Worm (Caenorhabditis elegans) whole organism, L1 larva: Measurements from ENCODE around the gene C25D7.9.
A peak's percentile ranks its signal among the peaks of the same experiment; 100 is the strongest.

Experiments
- C04F5.9 ChIP-seq: sonication (generic microtip); optimal IDR thresholded peaks from 2 replicates; lab custom pipeline; 2016; ENCODE audit warnings: missing genetic modification characterization, missing compliant biosample characterization
- blmp-1 ChIP-seq: fragments of 150-350 bp; optimal IDR thresholded peaks from 2 replicates; lab custom pipeline; 2014; ENCODE audit warnings: missing biosample characterization, missing genetic modification characterization
- ceh-88 ChIP-seq: fragments of 200-800 bp; sonication (Bioruptor generic); IDR thresholded peaks from 2 replicates; pipeline ENCODE4 v1.3.6; 2022; ENCODE audit warnings: missing genetic modification characterization, missing compliant biosample characterization
- efl-1 ChIP-seq, 4 experiments: fragments of 150-350 bp; optimal IDR thresholded peaks in 3 of 4; peaks in 1 of 4; 1 replicate in 1 of 4; 2 replicates in 3 of 4; lab custom pipeline; 2014; ENCODE audit warnings: missing biosample characterization in 2 of 4, missing genetic modification characterization in 2 of 4, missing genetic modification reagents in 2 of 4
- efl-3 ChIP-seq: fragments of 200-800 bp; sonication (Bioruptor generic); optimal IDR thresholded peaks from 2 replicates; lab custom pipeline; 2018; ENCODE audit warnings: mild to moderate bottlenecking, missing genetic modification characterization, missing compliant biosample characterization
- egl-13 ChIP-seq: sonication (generic microtip); optimal IDR thresholded peaks from 2 replicates; lab custom pipeline; 2016; ENCODE audit warnings: missing genotype, missing genetic modification reagents, missing genetic modification characterization, missing compliant biosample characterization
- egl-27 ChIP-seq, 2 experiments: fragments of 150-350 bp in 1 of 2; sonication (generic microtip); optimal IDR thresholded peaks; 3 replicates each; lab custom pipeline; 2017 to 2018; ENCODE audit warnings: missing biosample characterization in 2 of 2, missing genetic modification characterization in 2 of 2, missing genetic modification reagents in 2 of 2
- elt-2 ChIP-seq: sonication (generic microtip); optimal IDR thresholded peaks from 2 replicates; lab custom pipeline; 2016; ENCODE audit warnings: missing genetic modification characterization, mild to moderate bottlenecking, inconsistent platforms, missing compliant biosample characterization, missing genetic modification reagents
- elt-3 ChIP-seq, 6 experiments: fragments of 150-350 bp in 1 of 6; sonication (generic microtip); optimal IDR thresholded peaks; 2 replicates each; lab custom pipeline; 2017 to 2018; ENCODE audit warnings: missing biosample characterization in 6 of 6, missing genetic modification characterization in 6 of 6, inconsistent platforms in 1 of 6
- ets-5 ChIP-seq: fragments of 200-800 bp; sonication (Bioruptor generic); IDR thresholded peaks from 2 replicates; pipeline ENCODE4 v1.3.6; 2022; ENCODE audit warnings: missing genetic modification characterization, missing compliant biosample characterization
- fos-1 ChIP-seq: fragments of 150-350 bp; optimal IDR thresholded peaks from 2 replicates; lab custom pipeline; 2014; ENCODE audit warnings: missing biosample characterization, missing genetic modification characterization
- grh-1 ChIP-seq: fragments of 200-800 bp; sonication (Bioruptor generic); IDR thresholded peaks from 2 replicates; pipeline ENCODE4 v1.3.6; 2022; ENCODE audit warnings: missing genetic modification reagents, missing genetic modification characterization, missing compliant biosample characterization
- hlh-17 ChIP-seq: fragments of 200-800 bp; sonication (Bioruptor generic); optimal IDR thresholded peaks from 2 replicates; lab custom pipeline; 2018; ENCODE audit warnings: missing genetic modification characterization, mild to moderate bottlenecking, missing compliant biosample characterization, moderate library complexity, borderline replicate concordance
- hpl-2 ChIP-seq: fragments of 150-350 bp; optimal IDR thresholded peaks from 2 replicates; lab custom pipeline; 2014; ENCODE audit warnings: missing biosample characterization, missing genetic modification reagents, missing genetic modification characterization
- irx-1 ChIP-seq: sonication (generic microtip); optimal IDR thresholded peaks from 2 replicates; lab custom pipeline; 2016; ENCODE audit warnings: missing genetic modification characterization, missing compliant biosample characterization
- jun-1 ChIP-seq: fragments of 150-350 bp; optimal IDR thresholded peaks from 2 replicates; lab custom pipeline; 2014; ENCODE audit warnings: missing biosample characterization, missing genetic modification reagents, missing genetic modification characterization
- lin-14 ChIP-seq: fragments of 200-800 bp; sonication (Bioruptor generic); optimal IDR thresholded peaks from 2 replicates; lab custom pipeline; 2018; ENCODE audit warnings: mild to moderate bottlenecking, missing genetic modification characterization, moderate library complexity, missing compliant biosample characterization
- lin-35 ChIP-seq, 2 experiments: fragments of 150-350 bp; optimal IDR thresholded peaks; 2 replicates each; lab custom pipeline; 2014; ENCODE audit warnings: missing biosample characterization in 2 of 2, missing genetic modification characterization in 2 of 2, missing genetic modification reagents in 2 of 2
- lir-3 ChIP-seq: sonication (generic microtip); optimal IDR thresholded peaks from 2 replicates; lab custom pipeline; 2016; ENCODE audit warnings: mild to moderate bottlenecking, missing genetic modification characterization, moderate library complexity, missing compliant biosample characterization; ENCODE audit not compliant: poor library complexity
- mdl-1 ChIP-seq, 2 experiments: fragments of 150-350 bp; optimal IDR thresholded peaks; 2 replicates each; lab custom pipeline; 2014 to 2017; ENCODE audit warnings: missing biosample characterization in 2 of 2, missing genetic modification characterization in 2 of 2, inconsistent platforms in 1 of 2
- mep-1 ChIP-seq: fragments of 150-350 bp; optimal IDR thresholded peaks from 2 replicates; lab custom pipeline; 2014; ENCODE audit warnings: missing biosample characterization, missing genetic modification characterization
- nhr-11 ChIP-seq: fragments of 150-350 bp; optimal IDR thresholded peaks from 2 replicates; lab custom pipeline; 2014; ENCODE audit warnings: missing biosample characterization, missing genetic modification characterization
- nhr-12 ChIP-seq: sonication (generic microtip); optimal IDR thresholded peaks from 2 replicates; lab custom pipeline; 2017; ENCODE audit warnings: missing biosample characterization, missing genetic modification characterization
- nhr-71 ChIP-seq: sonication (generic microtip); optimal IDR thresholded peaks from 2 replicates; lab custom pipeline; 2016; ENCODE audit warnings: mild to moderate bottlenecking, missing genetic modification characterization, moderate library complexity, missing compliant biosample characterization
- nhr-76 ChIP-seq: sonication (generic microtip); optimal IDR thresholded peaks from 2 replicates; lab custom pipeline; 2017; ENCODE audit warnings: missing biosample characterization, missing genetic modification characterization
- nhr-77 ChIP-seq: fragments of 150-350 bp; optimal IDR thresholded peaks from 2 replicates; lab custom pipeline; 2014; ENCODE audit warnings: missing biosample characterization, missing genetic modification characterization
- nhr-85 ChIP-seq: sonication (generic microtip); peaks from one replicate; lab custom pipeline; 2016; ENCODE audit warnings: missing genetic modification characterization, inconsistent platforms, missing compliant biosample characterization
- pag-3 ChIP-seq: sonication (generic microtip); optimal IDR thresholded peaks from 2 replicates; lab custom pipeline; 2017; ENCODE audit warnings: missing genetic modification characterization, mild to moderate bottlenecking, missing compliant biosample characterization, antibody characterized with exemption, borderline replicate concordance; ENCODE audit not compliant: insufficient read depth
- snu-23 ChIP-seq: sonication (generic microtip); optimal IDR thresholded peaks from 2 replicates; lab custom pipeline; 2016; ENCODE audit warnings: missing genetic modification characterization, missing compliant biosample characterization
- sox-4 ChIP-seq: sonication (generic microtip); optimal IDR thresholded peaks from 2 replicates; lab custom pipeline; 2016; ENCODE audit warnings: missing genetic modification characterization, missing compliant biosample characterization
- sup-37 ChIP-seq: fragments of 200-800 bp; sonication (Bioruptor generic); optimal IDR thresholded peaks from 2 replicates; lab custom pipeline; 2018; ENCODE audit warnings: mild to moderate bottlenecking, missing genetic modification characterization, missing compliant biosample characterization
- swsn-7 ChIP-seq: sonication (generic microtip); optimal IDR thresholded peaks from 2 replicates; lab custom pipeline; 2016; ENCODE audit warnings: missing genetic modification characterization, missing compliant biosample characterization
- tbx-2 ChIP-seq: sonication (generic microtip); optimal IDR thresholded peaks from 2 replicates; lab custom pipeline; 2016; ENCODE audit warnings: missing genetic modification characterization, missing compliant biosample characterization
- unc-86 ChIP-seq: sonication (generic microtip); optimal IDR thresholded peaks from 2 replicates; lab custom pipeline; 2016; ENCODE audit warnings: missing genetic modification characterization, missing compliant biosample characterization
- unc-98 ChIP-seq: fragments of 200-800 bp; sonication (Bioruptor generic); IDR thresholded peaks from 2 replicates; pipeline ENCODE4 v1.3.6; 2022; ENCODE audit warnings: missing genetic modification characterization, missing compliant biosample characterization
- xbp-1 ChIP-seq: sonication (generic microtip); optimal IDR thresholded peaks from 2 replicates; lab custom pipeline; 2016; ENCODE audit warnings: missing genetic modification characterization, missing compliant biosample characterization
- zag-1 ChIP-seq: fragments of 150-350 bp; optimal IDR thresholded peaks from 2 replicates; lab custom pipeline; 2014; ENCODE audit warnings: missing biosample characterization, missing genetic modification characterization
- zip-4 ChIP-seq: fragments of 200-800 bp; sonication (Bioruptor generic); optimal IDR thresholded peaks from 2 replicates; lab custom pipeline; 2018; ENCODE audit warnings: mild to moderate bottlenecking, missing genetic modification characterization, moderate library complexity, missing compliant biosample characterization
- ztf-11 ChIP-seq, 2 experiments: sonication (generic microtip); optimal IDR thresholded peaks; 2 replicates each; lab custom pipeline; 2016 to 2017; ENCODE audit warnings: missing genetic modification characterization in 2 of 2, missing biosample characterization in 1 of 2, missing compliant biosample characterization in 1 of 2

C25D7.9 gene

ce11 chrV:15085335-15085800 lies 20.4 kb downstream of the C25D7.9 start, which contains the start of the genes ahsa-1 and C01G10.7 (continued):
- TF ChIP-seq irx-1 (tag; lab: Kevin White, UChicago) = peak; percentile 92
- TF ChIP-seq lir-3 (tag; lab: Kevin White, UChicago) = peak; percentile 97
- TF ChIP-seq efl-1 (optimal IDR thresholded peaks at IDR 0.05; lab: Kevin White, UChicago) = peak; percentile 84 to 85
- TF ChIP-seq efl-1 (GFP tag; optimal IDR thresholded peaks at IDR 0.05 in 1 of 2; lab: Kevin White, UChicago) = peak; percentile 83 to 97
- TF ChIP-seq mep-1 = peak; percentile 96
- no peak for TF ChIP-seq nhr-12 (tag; lab: Kevin White, UChicago)
- TF ChIP-seq unc-86 (tag; lab: Kevin White, UChicago) = peak; percentile 85
- peak; percentile 69 for TF ChIP-seq elt-2 (tag; lab: Kevin White, UChicago)
- TF ChIP-seq hlh-17 = no peak
- no peak for TF ChIP-seq sup-37
- peak in 4 of 6 experiments; percentile 67 to 90 (median 83) for TF ChIP-seq elt-3 (tag; optimal IDR thresholded peaks at IDR 0.05; lab: Kevin White, UChicago)
- TF ChIP-seq ceh-88 (GFP tag; lab: Robert Waterston, UW) = peak; percentile 53; the same call in 1 of the 2 replicates
- TF ChIP-seq xbp-1 (tag; lab: Kevin White, UChicago) = peak; percentile 87
- peak; percentile 54 for TF ChIP-seq zag-1
- TF ChIP-seq pag-3 (tag; lab: Kevin White, UChicago) = no peak
- no peak for TF ChIP-seq nhr-76 (tag; lab: Kevin White, UChicago)
- peak; percentile 95 for TF ChIP-seq snu-23 (GFP tag; lab: Kevin White, UChicago)
- TF ChIP-seq zip-4 (GFP tag; lab: Kevin White, UChicago) = peak; percentile 33
- peak; percentile 85 to 86 for TF ChIP-seq lin-35 (GFP tag; optimal IDR thresholded peaks at IDR 0.05; lab: Kevin White, UChicago)
- TF ChIP-seq swsn-7 = peak; percentile 90
- peak in 1 of 2 experiments; percentile 94 for TF ChIP-seq ztf-11 (tag; optimal IDR thresholded peaks at IDR 0.05; lab: Kevin White, UChicago)
- peak; percentile 60 for TF ChIP-seq fos-1 (tag; lab: Kevin White, UChicago)
- peak; percentile 74 for TF ChIP-seq grh-1
- TF ChIP-seq hpl-2 (GFP tag; lab: Kevin White, UChicago) = peak; percentile 60
- no peak for TF ChIP-seq efl-3 (GFP tag; lab: Kevin White, UChicago)
- TF ChIP-seq unc-98 (GFP tag; lab: Robert Waterston, UW) = peak; percentile 87
- TF ChIP-seq egl-13 (tag; lab: Kevin White, UChicago) = no peak
- TF ChIP-seq nhr-71 (tag; lab: Kevin White, UChicago) = peak; percentile 96
- peak in 1 of 2 experiments; percentile 66 for TF ChIP-seq mdl-1 (tag; optimal IDR thresholded peaks at IDR 0.05; lab: Kevin White, UChicago)
- no peak for TF ChIP-seq ets-5 (GFP tag; lab: Robert Waterston, UW)
- no peak for TF ChIP-seq nhr-11

DNA sequence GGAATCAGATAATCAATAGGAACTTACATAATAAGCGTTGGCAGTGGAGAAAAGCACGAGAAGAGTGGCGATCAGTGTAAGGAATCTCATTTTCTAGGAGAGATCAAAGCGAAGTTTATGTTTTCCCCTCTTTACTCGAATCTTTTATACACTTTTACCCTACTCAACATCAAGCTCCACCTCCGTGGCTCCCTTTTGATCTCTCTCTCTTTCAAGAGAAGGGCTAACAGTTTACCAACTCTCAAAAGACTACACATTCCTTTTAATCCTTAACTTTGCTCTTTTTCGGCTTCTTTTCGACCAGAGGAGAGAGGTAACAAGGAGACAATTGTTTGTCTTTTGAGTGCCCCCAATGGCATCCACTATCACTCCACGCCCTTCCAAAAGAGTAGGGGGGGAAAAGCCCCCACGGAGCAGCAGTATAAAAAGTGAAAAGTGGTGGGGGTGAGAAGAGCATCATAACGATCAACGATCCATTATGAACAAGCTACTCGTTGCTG lies 22.3 kb downstream of the C25D7.9 start, which contains the start of the genes C01G10.15 and C01G10.6:
C01G10.15 (minus strand) TSS at position 101 of the 500 bp plus-strand sequence.
C01G10.6 (plus strand) TSS at position 450 of the 500 bp plus-strand sequence.
- no peak for TF ChIP-seq sox-4 (tag; lab: Kevin White, UChicago)
- TF ChIP-seq nhr-77 (tag; lab: Kevin White, UChicago) = peak; percentile 52
- no peak for TF ChIP-seq C04F5.9 (tag; lab: Kevin White, UChicago)
- TF ChIP-seq tbx-2 (tag; lab: Kevin White, UChicago) = peak; percentile 29
- no peak for TF ChIP-seq nhr-85
- TF ChIP-seq lin-14 (GFP tag; lab: Kevin White, UChicago) = peak; percentile 39
- TF ChIP-seq, all 84 proteins: peak for 3

DNA sequence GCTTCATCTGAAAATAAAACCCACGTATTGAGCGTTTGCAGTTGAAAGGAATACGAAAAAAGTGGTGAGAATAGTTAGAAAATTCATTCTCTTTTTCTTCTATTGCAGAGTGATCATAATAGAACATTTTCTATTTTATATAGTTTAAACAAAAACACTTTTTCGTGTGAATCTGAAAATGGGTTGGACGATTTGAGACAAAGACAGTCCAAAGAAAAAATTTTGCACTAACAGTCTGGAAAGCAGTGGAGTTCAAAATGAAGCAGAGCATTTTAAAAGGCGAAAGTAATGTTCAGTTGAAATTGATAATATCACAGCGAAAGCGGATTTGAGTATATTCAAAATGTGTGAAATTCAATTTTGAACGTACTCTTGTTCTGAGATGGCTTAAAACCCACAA lies 23.7 kb downstream of the C25D7.9 start, which contains the start of gene C01G10.18:
C01G10.18 (minus strand) TSS at position 101 of the 400 bp plus-strand sequence.
- no peak for TF ChIP-seq blmp-1 (tag; lab: Kevin White, UChicago)
- TF ChIP-seq hpl-2 (GFP tag; lab: Kevin White, UChicago) = no peak
- no peak for TF ChIP-seq jun-1 (tag; lab: Kevin White, UChicago)
- TF ChIP-seq egl-27 (tag; optimal IDR thresholded peaks at IDR 0.05; lab: Kevin White, UChicago) = no peak
